Fruit fly (Drosophila melanogaster) whole organism, adult: ENCODE measurements around the gene CG31517.

Experiments
- CG11617 ChIP-seq: fragments of 200-800 bp; sonication (Bioruptor generic); optimal IDR thresholded peaks from 2 replicates; lab custom pipeline; 2017; ENCODE audit warnings: mild to moderate bottlenecking, missing biosample characterization, missing genetic modification reagents, missing genetic modification characterization
- CG1620 ChIP-seq: fragments of 200-800 bp; sonication (Bioruptor generic); optimal IDR thresholded peaks from 2 replicates; lab custom pipeline; 2016; ENCODE audit warnings: missing biosample characterization, missing genetic modification characterization
- CG33017 ChIP-seq: fragments of 200-800 bp; sonication (Bioruptor generic); optimal IDR thresholded peaks from 2 replicates; lab custom pipeline; 2018; ENCODE audit warnings: missing biosample characterization, mild to moderate bottlenecking, missing genetic modification characterization, moderate library complexity
- CG7101 ChIP-seq: fragments of 200-800 bp; sonication (Bioruptor generic); optimal IDR thresholded peaks from 2 replicates; lab custom pipeline; 2018; ENCODE audit warnings: missing biosample characterization, mild to moderate bottlenecking, missing genetic modification characterization, moderate library complexity
- Crg-1 ChIP-seq: fragments of 200-800 bp; sonication (Bioruptor generic); optimal IDR thresholded peaks from 2 replicates; lab custom pipeline; 2016; ENCODE audit warnings: missing biosample characterization, missing genetic modification characterization
- cnc ChIP-seq, 2 experiments: fragments of >200 bp; optimal IDR thresholded peaks; 2 replicates each; lab custom pipeline; 2017
- pad ChIP-seq: fragments of 200-800 bp; sonication (Bioruptor generic); optimal IDR thresholded peaks from 3 replicates; lab custom pipeline; 2017; ENCODE audit warnings: missing biosample characterization, missing genetic modification characterization, mild to moderate bottlenecking, moderate library complexity, missing genetic modification reagents
- tj ChIP-seq: fragments of 200-800 bp; sonication (Bioruptor generic); optimal IDR thresholded peaks from 3 replicates; lab custom pipeline; 2017; ENCODE audit warnings: missing biosample characterization, mild to moderate bottlenecking, missing genetic modification characterization, moderate library complexity
- toe ChIP-seq: fragments of 200-800 bp; sonication (Bioruptor generic); optimal IDR thresholded peaks from 2 replicates; lab custom pipeline; 2016; ENCODE audit warnings: missing biosample characterization, missing genetic modification characterization

- TF ChIP-seq tj (GFP tag; lab: Kevin White, UChicago): no peak
- TF ChIP-seq cnc (optimal IDR thresholded peaks at IDR 0.05; lab: Kevin White, UChicago): no peak
- no peak for TF ChIP-seq toe
- TF ChIP-seq CG33017 (tag; lab: Kevin White, UChicago): no peak
- TF ChIP-seq CG1620 (GFP tag; lab: Kevin White, UChicago): no peak
- no peak for TF ChIP-seq CG7101 (tag; lab: Kevin White, UChicago)
- no peak for TF ChIP-seq Crg-1 (GFP tag; lab: Kevin White, UChicago)
- no peak for TF ChIP-seq CG11617
- no peak for TF ChIP-seq pad (GFP tag; lab: Kevin White, UChicago)
Measured at dm6 chr3R:13971728-13972448, 23.7 kb downstream of the CG31517 start.
